Worm (Caenorhabditis elegans) whole organism, L4 larva: Measurements from ENCODE around the gene clr-1.

ENCODE experiments used
- D1046.2 ChIP-seq: fragments of 200-800 bp; sonication (Bioruptor generic); IDR thresholded peaks from 2 replicates; pipeline ENCODE4 v1.3.6; 2022; ENCODE audit warnings: missing genetic modification characterization, missing compliant biosample characterization
- F26F4.8 ChIP-seq: fragments of 200-800 bp; sonication (Bioruptor generic); conservative IDR thresholded peaks from 2 replicates; pipeline ENCODE4 v1.3.6; 2022; ENCODE audit warnings: missing genetic modification characterization, missing compliant biosample characterization
- F37D6.2 ChIP-seq: sonication (generic microtip); optimal IDR thresholded peaks from 2 replicates; lab custom pipeline; 2016; ENCODE audit warnings: mild to moderate bottlenecking, missing genetic modification characterization, missing compliant biosample characterization
- F49E8.2 ChIP-seq: sonication (generic microtip); optimal IDR thresholded peaks from 2 replicates; lab custom pipeline; 2016; ENCODE audit warnings: missing compliant biosample characterization, mild to moderate bottlenecking, missing genetic modification characterization, borderline replicate concordance
- R02D3.7 ChIP-seq: fragments of 150-350 bp; sonication (generic microtip); optimal IDR thresholded peaks from 3 replicates; lab custom pipeline; 2014; ENCODE audit warnings: missing biosample characterization, missing genetic modification characterization
- Y105C5A.15 ChIP-seq: fragments of 200-800 bp; sonication (Bioruptor generic); IDR thresholded peaks from 2 replicates; pipeline ENCODE4 v1.3.6; 2022; ENCODE audit warnings: missing genetic modification characterization, missing compliant biosample characterization
- Y5F2A.4 ChIP-seq: fragments of 200-800 bp; sonication (Bioruptor generic); optimal IDR thresholded peaks from 2 replicates; lab custom pipeline; 2018; ENCODE audit warnings: mild to moderate bottlenecking, missing genetic modification characterization, missing compliant biosample characterization
- ZK546.5 ChIP-seq, 2 experiments: sonication (generic microtip); optimal IDR thresholded peaks; 2 replicates each; lab custom pipeline; 2017; ENCODE audit warnings: missing biosample characterization in 2 of 2, missing genetic modification characterization in 2 of 2
- aha-1 ChIP-seq: fragments of 150-350 bp; peaks from one replicate; lab custom pipeline; 2014; ENCODE audit warnings: missing biosample characterization, missing genetic modification characterization
- attf-4 ChIP-seq: sonication (generic microtip); optimal IDR thresholded peaks from 3 replicates; lab custom pipeline; 2017; ENCODE audit warnings: missing biosample characterization, missing genetic modification characterization
- ceh-28 ChIP-seq: fragments of 150-350 bp; optimal IDR thresholded peaks from 2 replicates; lab custom pipeline; 2014; ENCODE audit warnings: missing biosample characterization, missing genetic modification reagents, missing genetic modification characterization
- ceh-62 ChIP-seq: sonication (generic microtip); optimal IDR thresholded peaks from 2 replicates; lab custom pipeline; 2017; ENCODE audit warnings: missing biosample characterization, missing genetic modification characterization
- ceh-82 ChIP-seq: sonication (generic microtip); optimal IDR thresholded peaks from 2 replicates; lab custom pipeline; 2017; ENCODE audit warnings: missing biosample characterization, missing genetic modification characterization
- daf-8 ChIP-seq: fragments of 200-800 bp; sonication (Bioruptor generic); IDR thresholded peaks from 2 replicates; pipeline ENCODE4 v1.3.6; 2022; ENCODE audit warnings: missing genetic modification characterization, missing compliant biosample characterization
- dmd-8 ChIP-seq: fragments of 200-800 bp; sonication (Bioruptor generic); IDR thresholded peaks from 2 replicates; pipeline ENCODE4 v1.3.6; 2022; ENCODE audit warnings: missing genetic modification characterization, missing compliant biosample characterization
- dmd-9 ChIP-seq: fragments of 200-800 bp; sonication (Bioruptor generic); IDR thresholded peaks from 2 replicates; pipeline ENCODE4 v1.3.6; 2022; ENCODE audit warnings: missing genetic modification reagents, missing genetic modification characterization, missing compliant biosample characterization
- dpl-1 ChIP-seq: fragments of 150-350 bp; optimal IDR thresholded peaks from 2 replicates; lab custom pipeline; 2014; ENCODE audit warnings: missing biosample characterization, missing genetic modification reagents, missing genetic modification characterization
- duxl-1 ChIP-seq: sonication (generic microtip); optimal IDR thresholded peaks from 2 replicates; lab custom pipeline; 2016; ENCODE audit warnings: mild to moderate bottlenecking, missing genetic modification characterization, moderate library complexity, missing compliant biosample characterization; ENCODE audit not compliant: poor library complexity
- dve-1 ChIP-seq: sonication (generic microtip); optimal IDR thresholded peaks from 2 replicates; lab custom pipeline; 2017; ENCODE audit warnings: antibody characterized with exemption, mild to moderate bottlenecking, missing genetic modification characterization, missing compliant biosample characterization; ENCODE audit not compliant: insufficient read depth
- egl-43 ChIP-seq: fragments of 200-800 bp; sonication (Bioruptor generic); IDR thresholded peaks from 2 replicates; pipeline ENCODE4 v1.3.6; 2022; ENCODE audit warnings: missing genetic modification reagents, missing genetic modification characterization, missing compliant biosample characterization
- fos-1 ChIP-seq: fragments of 150-350 bp; optimal IDR thresholded peaks from 2 replicates; lab custom pipeline; 2014; ENCODE audit warnings: missing biosample characterization, missing genetic modification characterization
- hif-1 ChIP-seq, 2 experiments: sonication (generic microtip); optimal IDR thresholded peaks; 2 replicates each; lab custom pipeline; 2016 to 2017; ENCODE audit warnings: missing compliant biosample characterization in 2 of 2, missing genetic modification characterization in 2 of 2, missing genetic modification reagents in 2 of 2, missing genotype in 2 of 2, mild to moderate bottlenecking in 1 of 2
- hlh-30 ChIP-seq: sonication (generic microtip); optimal IDR thresholded peaks from 2 replicates; lab custom pipeline; 2017; ENCODE audit warnings: antibody characterized with exemption, mild to moderate bottlenecking, missing genetic modification characterization, missing compliant biosample characterization; ENCODE audit not compliant: insufficient read depth
- hmg-1.1 ChIP-seq: fragments of 200-800 bp; sonication (Bioruptor generic); IDR thresholded peaks from 2 replicates; pipeline ENCODE4 v1.3.6; 2022; ENCODE audit warnings: missing genetic modification reagents, missing genetic modification characterization, missing compliant biosample characterization
- jun-1 ChIP-seq: fragments of 150-350 bp; optimal IDR thresholded peaks from 2 replicates; lab custom pipeline; 2014; ENCODE audit warnings: missing biosample characterization, missing genetic modification reagents, missing genetic modification characterization
- lin-13 ChIP-seq: fragments of 150-350 bp; optimal IDR thresholded peaks from 2 replicates; lab custom pipeline; 2014; ENCODE audit warnings: missing biosample characterization, missing genetic modification reagents, missing genetic modification characterization
- lin-15B ChIP-seq: fragments of 150-350 bp; sonication (generic microtip); optimal IDR thresholded peaks from 3 replicates; lab custom pipeline; 2014; ENCODE audit warnings: missing biosample characterization, missing genetic modification characterization
- lir-3 ChIP-seq: sonication (generic microtip); optimal IDR thresholded peaks from 2 replicates; lab custom pipeline; 2016; ENCODE audit warnings: mild to moderate bottlenecking, missing genetic modification characterization, missing compliant biosample characterization
- lsy-2 ChIP-seq, 2 experiments: fragments of 150-350 bp in 1 of 2; sonication (generic microtip) in 1 of 2; optimal IDR thresholded peaks; 2 replicates each; lab custom pipeline; 2014 to 2017; ENCODE audit warnings: missing biosample characterization in 2 of 2, missing genetic modification characterization in 2 of 2
- madf-9 ChIP-seq: fragments of 200-800 bp; sonication (Bioruptor generic); conservative IDR thresholded peaks from 2 replicates; pipeline ENCODE4 v1.3.6; 2022; ENCODE audit warnings: missing genetic modification reagents, missing genetic modification characterization, missing compliant biosample characterization
- mdl-1 ChIP-seq, 2 experiments: fragments of 150-350 bp in 1 of 2; sonication (generic microtip) in 1 of 2; optimal IDR thresholded peaks; 2 replicates each; lab custom pipeline; 2014 to 2017; ENCODE audit warnings: missing biosample characterization in 2 of 2, missing genetic modification characterization in 2 of 2
- mes-2 ChIP-seq: sonication (generic microtip); optimal IDR thresholded peaks from 2 replicates; lab custom pipeline; 2016; ENCODE audit warnings: missing genotype, mild to moderate bottlenecking, missing genetic modification characterization, missing compliant biosample characterization; ENCODE audit not compliant: poor library complexity, severe bottlenecking
- mxl-3 ChIP-seq: fragments of 200-800 bp; sonication (Bioruptor generic); optimal IDR thresholded peaks from 2 replicates; lab custom pipeline; 2018; ENCODE audit warnings: mild to moderate bottlenecking, missing genetic modification characterization, missing compliant biosample characterization
- nhr-102 ChIP-seq: sonication (generic microtip); optimal IDR thresholded peaks from 2 replicates; lab custom pipeline; 2016; ENCODE audit warnings: mild to moderate bottlenecking, missing genetic modification characterization, moderate library complexity, missing compliant biosample characterization
- nhr-11 ChIP-seq: fragments of 150-350 bp; optimal IDR thresholded peaks from 2 replicates; lab custom pipeline; 2014; ENCODE audit warnings: missing biosample characterization, missing genetic modification characterization
- nhr-111 ChIP-seq: fragments of 200-800 bp; sonication (Bioruptor generic); optimal IDR thresholded peaks from 2 replicates; lab custom pipeline; 2018; ENCODE audit warnings: mild to moderate bottlenecking, missing genetic modification characterization, missing compliant biosample characterization
- nhr-237 ChIP-seq: sonication (generic microtip); optimal IDR thresholded peaks from 2 replicates; lab custom pipeline; 2017; ENCODE audit warnings: missing biosample characterization, missing genetic modification characterization
- nhr-28 ChIP-seq: fragments of 150-350 bp; optimal IDR thresholded peaks from 2 replicates; lab custom pipeline; 2014; ENCODE audit warnings: missing biosample characterization, missing genetic modification characterization
- nhr-41 ChIP-seq: fragments of 200-800 bp; sonication (Bioruptor generic); IDR thresholded peaks from 2 replicates; pipeline ENCODE4 v1.3.6; 2022; ENCODE audit warnings: missing genetic modification reagents, missing genetic modification characterization, missing compliant biosample characterization
- nhr-42 ChIP-seq: fragments of 200-800 bp; sonication (Bioruptor generic); IDR thresholded peaks from 2 replicates; pipeline ENCODE4 v1.3.6; 2022; ENCODE audit warnings: missing genetic modification characterization, missing compliant biosample characterization
- nhr-6 ChIP-seq: fragments of 150-350 bp; optimal IDR thresholded peaks from 2 replicates; lab custom pipeline; 2014; ENCODE audit warnings: missing biosample characterization, missing genetic modification characterization
- pqm-1 ChIP-seq: sonication (generic microtip); optimal IDR thresholded peaks from 2 replicates; lab custom pipeline; 2017; ENCODE audit warnings: missing biosample characterization, missing genetic modification characterization
- saeg-2 ChIP-seq: fragments of 200-800 bp; sonication (Bioruptor generic); IDR thresholded peaks from 2 replicates; pipeline ENCODE4 v1.3.6; 2022; ENCODE audit warnings: missing genetic modification reagents, missing genetic modification characterization, missing compliant biosample characterization
- set-16 ChIP-seq: fragments of 200-800 bp; sonication (Bioruptor generic); IDR thresholded peaks from 2 replicates; pipeline ENCODE4 v1.3.6; 2022; ENCODE audit warnings: missing genetic modification reagents, missing genetic modification characterization, missing compliant biosample characterization
- snpc-4 ChIP-seq: fragments of 150-350 bp; optimal IDR thresholded peaks from 2 replicates; lab custom pipeline; 2014; ENCODE audit warnings: missing biosample characterization, missing genetic modification characterization
- unc-130 ChIP-seq: sonication (generic microtip); optimal IDR thresholded peaks from 2 replicates; lab custom pipeline; 2016; ENCODE audit warnings: missing genetic modification reagents, missing genetic modification characterization, missing compliant biosample characterization
- vab-7 ChIP-seq: fragments of 200-800 bp; sonication (Bioruptor generic); IDR thresholded peaks from 2 replicates; pipeline ENCODE4 v1.3.6; 2022; ENCODE audit warnings: missing genetic modification reagents, missing genetic modification characterization, missing compliant biosample characterization
- zfp-2 ChIP-seq: sonication (generic microtip); optimal IDR thresholded peaks from 2 replicates; lab custom pipeline; 2016; ENCODE audit warnings: mild to moderate bottlenecking, missing genetic modification characterization, missing compliant biosample characterization
- zip-11 ChIP-seq: fragments of 200-800 bp; sonication (Bioruptor generic); IDR thresholded peaks from 2 replicates; pipeline ENCODE4 v1.3.6; 2022; ENCODE audit warnings: missing genetic modification characterization, missing compliant biosample characterization

Gene clr-1

ce11 chrII:5426470-5426869 lies 39.7 kb upstream of the clr-1 start:
- TF ChIP-seq vab-7 (GFP tag; lab: Robert Waterston, UW) (no peak), nhr-28 (tag; lab: Kevin White, UChicago) (peak; percentile 19), dmd-8 (GFP tag; lab: Robert Waterston, UW) (no peak)

ce11 chrII:5429522-5430257 lies 36.5 kb upstream of the clr-1 start, which contains the start of the genes F07F6.4 and F07F6.2:
TSS of gene F07F6.4 (minus strand) at chrII:5429572.
TSS of gene F07F6.2 (plus strand) at chrII:5430207.
- TF ChIP-seq hif-1 (tag; optimal IDR thresholded peaks at IDR 0.05; lab: Kevin White, UChicago) (no peak), nhr-42 (GFP tag; lab: Robert Waterston, UW) (no peak), hlh-30 (tag; lab: Kevin White, UChicago) (no peak), lin-13 (GFP tag; lab: Kevin White, UChicago) (no peak), dve-1 (peak; percentile 39), ZK546.5 (tag; optimal IDR thresholded peaks at IDR 0.05; lab: Kevin White, UChicago) (no peak), lir-3 (tag; lab: Kevin White, UChicago) (no peak), ceh-82 (no peak), madf-9 (GFP tag; lab: Robert Waterston, UW) (no peak), aha-1 (peak; percentile 90), lin-15B (tag; lab: Kevin White, UChicago) (no peak), egl-43 (GFP tag; lab: Robert Waterston, UW) (no peak), snpc-4 (tag; lab: Kevin White, UChicago) (no peak), saeg-2 (GFP tag; lab: Robert Waterston, UW) (no peak), ceh-62 (tag; lab: Kevin White, UChicago) (no peak), dpl-1 (GFP tag; lab: Kevin White, UChicago) (peak; percentile 59), fos-1 (tag; lab: Kevin White, UChicago) (no peak), nhr-11 (tag; lab: Kevin White, UChicago) (no peak), set-16 (GFP tag; lab: Robert Waterston, UW) (no peak), Y5F2A.4 (GFP tag; lab: Kevin White, UChicago) (no peak), R02D3.7 (tag; lab: Kevin White, UChicago) (no peak), daf-8 (GFP tag; lab: Robert Waterston, UW) (no peak), nhr-41 (GFP tag; lab: Robert Waterston, UW) (no peak), F49E8.2 (tag; lab: Kevin White, UChicago) (no peak), attf-4 (no peak), zip-11 (GFP tag; lab: Robert Waterston, UW) (no peak), F37D6.2 (tag; lab: Kevin White, UChicago) (no peak), lsy-2 (tag; optimal IDR thresholded peaks at IDR 0.05; lab: Kevin White, UChicago) (peak in 1 of 2 experiments; percentile 64), nhr-6 (tag; lab: Kevin White, UChicago) (peak; percentile 15), duxl-1 (tag; lab: Kevin White, UChicago) (no peak), dmd-8 (GFP tag; lab: Robert Waterston, UW) (no peak), nhr-102 (tag; lab: Kevin White, UChicago) (no peak), mes-2 (tag; lab: Kevin White, UChicago) (peak; percentile 68), ceh-28 (no peak), pqm-1 (peak; percentile 27), D1046.2 (GFP tag; lab: Robert Waterston, UW) (no peak), unc-130 (GFP tag; lab: Kevin White, UChicago) (no peak), Y105C5A.15 (GFP tag; lab: Robert Waterston, UW) (no peak), nhr-237 (tag; lab: Kevin White, UChicago) (no peak), mxl-3 (GFP tag; lab: Kevin White, UChicago) (peak; percentile 7), F26F4.8 (GFP tag; lab: Robert Waterston, UW) (no peak), mdl-1 (tag; optimal IDR thresholded peaks at IDR 0.05; lab: Kevin White, UChicago) (no peak), zfp-2 (tag; lab: Kevin White, UChicago) (no peak), dmd-9 (GFP tag; lab: Robert Waterston, UW) (no peak), nhr-111 (GFP tag; lab: Kevin White, UChicago) (no peak), jun-1 (no peak), hmg-1.1 (GFP tag; lab: Robert Waterston, UW) (no peak)
